Worm (Caenorhabditis elegans): ENCODE measurements around the gene M151.1.

Gene M151.1

ce11 chrII:3641197-3641596 lies at the start of gene M151.1:
Gene M151.1 (plus strand): TSS chrII:3641497.
- TF ChIP-seq lin-11 (tag; optimal IDR thresholded peaks at IDR 0.05): no peak
- TF ChIP-seq nhr-12 (tag; optimal IDR thresholded peaks at IDR 0.05): no peak
- no peak for TF ChIP-seq ceh-16 (tag; optimal IDR thresholded peaks at IDR 0.05)
- no peak for TF ChIP-seq nhr-10 (tag; optimal IDR thresholded peaks at IDR 0.05)
- no peak for TF ChIP-seq nhr-11 (tag; optimal IDR thresholded peaks at IDR 0.05)
- no peak for TF ChIP-seq C34F6.9 (tag; optimal IDR thresholded peaks at IDR 0.05)
- no peak for TF ChIP-seq crh-2 (tag; optimal IDR thresholded peaks at IDR 0.05)
- no peak for TF ChIP-seq nhr-6 (tag; optimal IDR thresholded peaks at IDR 0.05)
- no peak for TF ChIP-seq elt-1 (tag; optimal IDR thresholded peaks at IDR 0.05)
- no peak for TF ChIP-seq R02D3.7 (tag; optimal IDR thresholded peaks at IDR 0.05)
- TF ChIP-seq nhr-237 (tag; optimal IDR thresholded peaks at IDR 0.05): no peak
- TF ChIP-seq mdl-1 (tag; optimal IDR thresholded peaks at IDR 0.05): no peak
- no peak for TF ChIP-seq nhr-77 (tag; optimal IDR thresholded peaks at IDR 0.05)
- no peak for TF ChIP-seq F13H6.1 (tag; optimal IDR thresholded peaks at IDR 0.05)
- TF ChIP-seq ama-1 (optimal IDR thresholded peaks at IDR 0.05): no peak
- TF ChIP-seq sma-3 (GFP tag; optimal IDR thresholded peaks at IDR 0.05): no peak
- TF ChIP-seq snpc-4 (tag; optimal IDR thresholded peaks at IDR 0.05): no peak
- no peak for TF ChIP-seq ztf-1 (GFP tag; conservative IDR thresholded peaks at IDR 0.05)

DNA sequence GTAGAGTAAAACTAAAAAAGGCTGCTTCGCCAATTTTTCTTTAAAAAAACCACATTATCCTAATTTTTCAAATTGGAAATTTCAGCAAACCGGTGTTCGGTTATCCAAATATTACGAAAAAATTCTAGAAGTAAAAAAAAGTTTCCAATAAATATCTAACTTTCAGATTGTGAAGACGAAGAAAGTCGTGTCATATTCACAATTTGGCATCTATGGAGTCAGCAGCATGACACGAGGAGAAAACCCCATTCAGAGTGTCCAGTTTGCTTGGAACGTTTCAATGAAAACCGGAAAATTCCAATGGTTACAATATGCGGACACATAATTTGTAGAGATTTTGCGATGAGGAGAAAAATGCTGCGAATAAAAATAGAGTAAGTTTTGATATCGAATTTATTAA lies 46.0 kb upstream of the M151.1 start, which contains the start of gene Y49F6A.12:
Gene Y49F6A.12, plus strand, starts transcription at position 301 of the 400 bp plus-strand sequence.
- TF ChIP-seq lsy-2 (tag; optimal IDR thresholded peaks at IDR 0.05) (no peak), lin-11 (tag; optimal IDR thresholded peaks at IDR 0.05) (no peak), lin-39 (tag; optimal IDR thresholded peaks at IDR 0.05) (no peak), F13H6.1 (tag; optimal IDR thresholded peaks at IDR 0.05) (no peak), crh-2 (tag; optimal IDR thresholded peaks at IDR 0.05) (no peak), alr-1 (tag; optimal IDR thresholded peaks at IDR 0.05) (no peak), nhr-10 (tag; optimal IDR thresholded peaks at IDR 0.05) (no peak), ama-1 (optimal IDR thresholded peaks at IDR 0.05) (no peak), nhr-21 (tag; optimal IDR thresholded peaks at IDR 0.05) (no peak), nhr-237 (tag; optimal IDR thresholded peaks at IDR 0.05) (no peak), nhr-11 (tag; optimal IDR thresholded peaks at IDR 0.05) (no peak), sem-4 (tag; optimal IDR thresholded peaks at IDR 0.05) (no peak), nhr-129 (tag; optimal IDR thresholded peaks at IDR 0.05) (no peak), gmeb-1 (tag; optimal IDR thresholded peaks at IDR 0.05) (no peak), nhr-6 (tag; optimal IDR thresholded peaks at IDR 0.05) (no peak)

DNA sequence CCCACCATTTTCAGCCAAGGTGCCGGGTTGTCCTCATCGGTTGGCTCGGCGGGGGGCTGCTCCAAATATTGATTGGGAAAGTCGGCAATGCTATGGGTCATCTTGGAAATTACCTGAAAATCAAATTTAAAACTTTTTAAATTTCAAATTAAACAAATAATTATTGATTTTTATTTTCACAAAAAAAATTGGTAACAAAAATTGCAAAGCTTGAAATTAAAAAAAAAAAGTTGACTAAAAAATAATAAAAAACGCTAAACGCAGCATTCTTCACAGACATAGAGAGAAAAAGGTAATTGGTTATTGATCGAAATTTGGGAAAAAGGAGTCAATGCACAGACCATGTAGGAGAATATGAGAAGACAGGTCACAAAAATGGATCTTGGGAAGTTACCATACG lies 42.6 kb upstream of the M151.1 start, which contains the start of gene Y49F6A.11:
Gene Y49F6A.11, minus strand, starts transcription at position 101 of the 400 bp plus-strand sequence.
- no peak for TF ChIP-seq nhr-10 (tag; optimal IDR thresholded peaks at IDR 0.05)
- no peak for TF ChIP-seq aly-2 (tag; optimal IDR thresholded peaks at IDR 0.05)
- no peak for TF ChIP-seq mab-5 (tag; optimal IDR thresholded peaks at IDR 0.05)
- no peak for TF ChIP-seq nhr-11 (tag; optimal IDR thresholded peaks at IDR 0.05)
- TF ChIP-seq dmd-4 (tag; optimal IDR thresholded peaks at IDR 0.05): no peak

- TF ChIP-seq ama-1 (optimal IDR thresholded peaks at IDR 0.05): no peak
- TF ChIP-seq nhr-23 (tag; optimal IDR thresholded peaks at IDR 0.05): no peak
- TF ChIP-seq ZK546.5 (tag; optimal IDR thresholded peaks at IDR 0.05): no peak
These were observed 36.7 kb upstream of the M151.1 start for ce11 chrII:3604578-3604977.

ce11 chrII:3609764-3610163 lies 31.5 kb upstream of the M151.1 start, which contains the start of gene Y49F6A.5:
Gene Y49F6A.5 (minus strand): TSS chrII:3609864.
- TF ChIP-seq skn-1 (tag; optimal IDR thresholded peaks at IDR 0.05) (no peak), ama-1 (optimal IDR thresholded peaks at IDR 0.05) (no peak), nhr-129 (tag; optimal IDR thresholded peaks at IDR 0.05) (no peak), elt-3 (tag; optimal IDR thresholded peaks at IDR 0.05) (no peak), fos-1 (tag; optimal IDR thresholded peaks at IDR 0.05) (no peak), mbf-1 (tag; optimal IDR thresholded peaks at IDR 0.05) (no peak), egl-27 (tag; optimal IDR thresholded peaks at IDR 0.05) (no peak), mdl-1 (tag; optimal IDR thresholded peaks at IDR 0.05) (no peak), dmd-4 (tag; optimal IDR thresholded peaks at IDR 0.05) (no peak), nhr-12 (tag; optimal IDR thresholded peaks at IDR 0.05) (no peak), lsy-2 (tag; optimal IDR thresholded peaks at IDR 0.05) (no peak), lin-39 (tag; optimal IDR thresholded peaks at IDR 0.05) (no peak), C34F6.9 (tag; optimal IDR thresholded peaks at IDR 0.05) (no peak), nhr-11 (tag; optimal IDR thresholded peaks at IDR 0.05) (no peak), nhr-25 (tag; optimal IDR thresholded peaks at IDR 0.05) (no peak), ztf-11 (tag; optimal IDR thresholded peaks at IDR 0.05) (no peak), nhr-237 (tag; optimal IDR thresholded peaks at IDR 0.05) (no peak), ztf-1 (GFP tag; conservative IDR thresholded peaks at IDR 0.05) (no peak), ztf-4 (tag; optimal IDR thresholded peaks at IDR 0.05) (no peak)
